Fruit fly (Drosophila melanogaster): Measurements from ENCODE around the gene CG7194.

CG7194 gene

DNA sequence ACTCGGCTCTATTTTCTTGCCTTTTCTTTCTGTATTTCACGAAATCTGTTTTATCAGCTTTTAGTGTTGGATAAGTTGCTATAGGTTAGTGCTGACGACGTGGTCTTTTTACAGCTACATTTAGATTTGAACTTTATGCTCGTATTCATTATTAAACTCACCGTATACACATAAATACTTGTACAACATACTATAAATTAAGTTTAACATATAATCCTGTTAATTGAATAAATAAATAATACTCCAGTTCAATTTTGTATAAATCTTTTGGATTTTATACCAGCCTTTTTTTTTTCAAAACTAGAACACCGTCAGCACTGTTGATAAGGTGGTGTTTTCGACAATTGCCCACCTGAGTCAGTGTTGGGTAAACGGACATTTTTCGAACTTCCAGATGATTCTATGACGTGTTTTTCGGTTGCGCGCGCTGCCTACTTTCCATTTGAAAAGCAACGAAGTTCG is 5.1 kb upstream of the CG7194 start, which contains the start of gene BI-1 (continued):
- TF ChIP-seq zfh2 (GFP tag; optimal IDR thresholded peaks at IDR 0.05) = peak; percentile 78
- no peak for TF ChIP-seq B-H1 (GFP tag; IDR thresholded peaks at IDR 0.05)
- TF ChIP-seq CG9727 (GFP tag; optimal IDR thresholded peaks at IDR 0.05) = peak; percentile 63
- TF ChIP-seq PHDP (tag; optimal IDR thresholded peaks at IDR 0.05) = peak; percentile 57
- no peak for TF ChIP-seq gsb (GFP tag; IDR thresholded peaks at IDR 0.05)
- peak; percentile 61 for TF ChIP-seq CG13775 (GFP tag; optimal IDR thresholded peaks at IDR 0.05)
- peak; percentile 43; the same call in 1 of the 2 replicates for TF ChIP-seq GATAe (GFP tag; conservative IDR thresholded peaks at IDR 0.05)
- no peak for TF ChIP-seq CG13296 (GFP tag; optimal IDR thresholded peaks at IDR 0.05)
- TF ChIP-seq BtbVII (GFP tag; optimal IDR thresholded peaks at IDR 0.05) = peak; percentile 73
- no peak for TF ChIP-seq CG14441 (GFP tag; IDR thresholded peaks at IDR 0.05)
- TF ChIP-seq tup (GFP tag; optimal IDR thresholded peaks at IDR 0.05) = peak; percentile 39
- no peak for TF ChIP-seq tap (tag; optimal IDR thresholded peaks at IDR 0.05)
- TF ChIP-seq trem (tag; optimal IDR thresholded peaks at IDR 0.05) = peak; percentile 42
- peak; percentile 83 for TF ChIP-seq Max (GFP tag; optimal IDR thresholded peaks at IDR 0.05)
- TF ChIP-seq Sox102F (GFP tag; optimal IDR thresholded peaks at IDR 0.05) = no peak
- TF ChIP-seq nerfin-2 (GFP tag; IDR thresholded peaks at IDR 0.05; ENCODE audit: partially characterized antibody) = no peak
- TF ChIP-seq CG15514 (GFP tag; optimal IDR thresholded peaks at IDR 0.05) = peak; percentile 73
- no peak for TF ChIP-seq tio (GFP tag; optimal IDR thresholded peaks at IDR 0.05)
- TF ChIP-seq CG10209 (GFP tag; optimal IDR thresholded peaks at IDR 0.05) = peak; percentile 54
- no peak for TF ChIP-seq D (optimal IDR thresholded peaks at IDR 0.05)
- TF ChIP-seq D (GFP tag; optimal IDR thresholded peaks at IDR 0.05) = peak; percentile 44
- TF ChIP-seq CG14014 (GFP tag; IDR thresholded peaks at IDR 0.05) = no peak
- peak; percentile 56 for TF ChIP-seq Oli (tag; optimal IDR thresholded peaks at IDR 0.05)
- no peak for TF ChIP-seq eyg (GFP tag; optimal IDR thresholded peaks at IDR 0.05)
- TF ChIP-seq tin (GFP tag; optimal IDR thresholded peaks at IDR 0.05) = peak; percentile 69
- TF ChIP-seq CG1024 (GFP tag; IDR thresholded peaks at IDR 0.05) = no peak
- no peak for TF ChIP-seq slp2 (GFP tag; optimal IDR thresholded peaks at IDR 0.05)
- no peak for TF ChIP-seq CG8944 (GFP tag; optimal IDR thresholded peaks at IDR 0.05)
- no peak for TF ChIP-seq usp (GFP tag; optimal IDR thresholded peaks at IDR 0.05)
- TF ChIP-seq tx (GFP tag; optimal IDR thresholded peaks at IDR 0.05) = no peak
- TF ChIP-seq crp (GFP tag; optimal IDR thresholded peaks at IDR 0.05) = peak; percentile 2 to 83
- TF ChIP-seq CG12769 (tag; optimal IDR thresholded peaks at IDR 0.05) = no peak
- no peak for TF ChIP-seq run (tag; optimal IDR thresholded peaks at IDR 0.05)
- TF ChIP-seq CG6854 (GFP tag; optimal IDR thresholded peaks at IDR 0.05) = no peak
- TF ChIP-seq Sox100B (GFP tag; optimal IDR thresholded peaks at IDR 0.05) = peak; percentile 79
- TF ChIP-seq dpn (GFP tag; optimal IDR thresholded peaks at IDR 0.05) = peak; percentile 45 to 62
- no peak for TF ChIP-seq otp (GFP tag; IDR thresholded peaks at IDR 0.05)
- TF ChIP-seq chif (GFP tag; optimal IDR thresholded peaks at IDR 0.05) = peak in 1 of 2 experiments; percentile 0
- peak; percentile 74 for TF ChIP-seq Nf-YC (tag; optimal IDR thresholded peaks at IDR 0.05)
- TF ChIP-seq hkb (optimal IDR thresholded peaks at IDR 0.05) = peak; percentile 82
- TF ChIP-seq hkb (GFP tag; IDR thresholded peaks at IDR 0.05) = no peak
- peak; percentile 15 for TF ChIP-seq CG2875 (GFP tag; optimal IDR thresholded peaks at IDR 0.05)
- peak; percentile 76 for TF ChIP-seq CG2120 (GFP tag; optimal IDR thresholded peaks at IDR 0.05)
- peak; percentile 69 for TF ChIP-seq Fer3 (tag; optimal IDR thresholded peaks at IDR 0.05)
- no peak for TF ChIP-seq CG31388 (GFP tag; optimal IDR thresholded peaks at IDR 0.05)
- no peak for TF ChIP-seq Aef1 (GFP tag; IDR thresholded peaks at IDR 0.05)
- TF ChIP-seq ham (GFP tag; IDR thresholded peaks at IDR 0.05) = no peak
- TF ChIP-seq cad (GFP tag; optimal IDR thresholded peaks at IDR 0.05) = no peak
- no peak for TF ChIP-seq fd102C (GFP tag; optimal IDR thresholded peaks at IDR 0.05)
- peak; percentile 73 for TF ChIP-seq HmgZ (tag; optimal IDR thresholded peaks at IDR 0.05)
- peak; percentile 51 for TF ChIP-seq slou (GFP tag; optimal IDR thresholded peaks at IDR 0.05)
- TF ChIP-seq ap (GFP tag; IDR thresholded peaks at IDR 0.05) = no peak

Measured in whole organism, embryonic.